Fruit fly (Drosophila melanogaster) whole organism, embryonic: ENCODE data around the gene CG4074.
A peak's percentile ranks its signal among the peaks of the same experiment; 100 is the strongest.

Experiments
- Antp ChIP-seq: fragments of 200-800 bp; sonication (Bioruptor generic); optimal IDR thresholded peaks from 3 replicates; lab custom pipeline; 2016; ENCODE audit warnings: missing biosample characterization, missing genetic modification characterization
- Atf-2 ChIP-seq: fragments of 200-800 bp; sonication (Bioruptor generic); optimal IDR thresholded peaks from 2 replicates; lab custom pipeline; 2016; ENCODE audit warnings: missing biosample characterization, missing genetic modification characterization
- Awh ChIP-seq: fragments of 200-800 bp; sonication (Bioruptor generic); IDR thresholded peaks from 2 replicates; pipeline ENCODE4, ENCODE4 v1.3.6; 2022; ENCODE audit warnings: missing biosample characterization, missing genetic modification characterization
- BEAF-32 ChIP-seq: fragments of 200-800 bp; sonication (Bioruptor generic); optimal IDR thresholded peaks from 3 replicates; lab custom pipeline; 2017; ENCODE audit warnings: missing biosample characterization, missing genetic modification characterization, mild to moderate bottlenecking, moderate library complexity, missing genetic modification reagents
- C15 ChIP-seq: fragments of 200-800 bp; sonication (Bioruptor generic); IDR thresholded peaks from 3 replicates; pipeline ENCODE4 v1.3.6; 2022; ENCODE audit warnings: missing biosample characterization, missing genetic modification characterization
- CG10959 ChIP-seq: fragments of 200-800 bp; sonication (Bioruptor generic); IDR thresholded peaks from 2 replicates; pipeline ENCODE4 v1.3.6; 2022; ENCODE audit warnings: missing biosample characterization, missing genetic modification characterization
- CG15601 ChIP-seq: fragments of 200-800 bp; sonication (Bioruptor generic); optimal IDR thresholded peaks from 3 replicates; lab custom pipeline; 2019; ENCODE audit warnings: missing biosample characterization, mild to moderate bottlenecking, missing genetic modification characterization, moderate library complexity
- CG17186 ChIP-seq: fragments of 200-800 bp; sonication (Bioruptor generic); optimal IDR thresholded peaks from 3 replicates; lab custom pipeline; 2017; ENCODE audit warnings: missing biosample characterization, missing genetic modification reagents, missing genetic modification characterization
- CG2875 ChIP-seq: fragments of 200-800 bp; sonication (Bioruptor generic); optimal IDR thresholded peaks from 2 replicates; lab custom pipeline; 2017; ENCODE audit warnings: missing biosample characterization, mild to moderate bottlenecking, missing genetic modification characterization, missing genetic modification reagents
- CG3065 ChIP-seq: fragments of 200-800 bp; sonication (Bioruptor generic); optimal IDR thresholded peaks from 2 replicates; lab custom pipeline; 2016; ENCODE audit warnings: missing biosample characterization, missing genetic modification characterization
- CG3838 ChIP-seq: fragments of 200-800 bp; sonication (Bioruptor generic); optimal IDR thresholded peaks from 3 replicates; lab custom pipeline; 2016; ENCODE audit warnings: missing biosample characterization, missing genetic modification characterization
- CG3847 ChIP-seq: fragments of 200-800 bp; sonication (Bioruptor generic); IDR thresholded peaks from 2 replicates; pipeline ENCODE4 v1.3.6; 2022; ENCODE audit warnings: missing biosample characterization, missing genetic modification characterization
- CG3995 ChIP-seq: fragments of 200-800 bp; sonication (Bioruptor generic); optimal IDR thresholded peaks from 3 replicates; lab custom pipeline; 2016; ENCODE audit warnings: missing biosample characterization, missing genetic modification characterization
- CG42726 ChIP-seq: fragments of 200-800 bp; sonication (Bioruptor generic); IDR thresholded peaks from 2 replicates; pipeline ENCODE4 v1.3.6; 2022; ENCODE audit warnings: missing biosample characterization, missing genetic modification characterization; ENCODE audit not compliant: partially characterized antibody
- CG4282 ChIP-seq: fragments of 200-800 bp; sonication (Bioruptor generic); optimal IDR thresholded peaks from 2 replicates; lab custom pipeline; 2016; ENCODE audit warnings: missing biosample characterization, missing genetic modification characterization
- CG4730 ChIP-seq: fragments of 200-800 bp; sonication (Bioruptor generic); IDR thresholded peaks from 2 replicates; pipeline ENCODE4 v1.3.6; 2022; ENCODE audit warnings: missing biosample characterization, missing genetic modification characterization
- CG6175 ChIP-seq: fragments of 200-800 bp; sonication (Bioruptor generic); IDR thresholded peaks from 3 replicates; pipeline ENCODE4 v1.3.6; 2022; ENCODE audit warnings: missing biosample characterization, missing genetic modification characterization
- CG7372 ChIP-seq: fragments of 200-800 bp; sonication (Bioruptor generic); IDR thresholded peaks from 2 replicates; pipeline ENCODE4 v1.3.6; 2022; ENCODE audit warnings: missing biosample characterization, missing genetic modification characterization
- CG7745 ChIP-seq: fragments of 200-800 bp; sonication (Bioruptor generic); optimal IDR thresholded peaks from 2 replicates; lab custom pipeline; 2018; ENCODE audit warnings: missing biosample characterization, mild to moderate bottlenecking, missing genetic modification characterization, moderate library complexity
- CG7786 ChIP-seq: fragments of 200-800 bp; sonication (Bioruptor generic); optimal IDR thresholded peaks from 2 replicates; lab custom pipeline; 2016; ENCODE audit warnings: missing biosample characterization, missing genetic modification characterization
- CG8388 ChIP-seq: fragments of 200-800 bp; sonication (Bioruptor generic); optimal IDR thresholded peaks from 2 replicates; lab custom pipeline; 2019; ENCODE audit warnings: missing biosample characterization, mild to moderate bottlenecking, missing genetic modification characterization, moderate library complexity
- CG9797 ChIP-seq: fragments of 200-800 bp; sonication (Bioruptor generic); optimal IDR thresholded peaks from 3 replicates; lab custom pipeline; 2018; ENCODE audit warnings: missing biosample characterization, mild to moderate bottlenecking, missing genetic modification characterization
- D19B ChIP-seq: fragments of 200-800 bp; sonication (Bioruptor generic); optimal IDR thresholded peaks from 2 replicates; lab custom pipeline; 2017; ENCODE audit warnings: missing biosample characterization, mild to moderate bottlenecking, missing genetic modification characterization
- Dfd ChIP-seq, 2 experiments: fragments of >200 bp; optimal IDR thresholded peaks; 2 replicates each; lab custom pipeline; 2017; ENCODE audit warnings: missing biosample characterization in 2 of 2, missing genetic modification characterization in 2 of 2
- Mad ChIP-seq: fragments of 200-800 bp; sonication (Bioruptor generic); optimal IDR thresholded peaks from 2 replicates; lab custom pipeline; 2016; ENCODE audit warnings: missing biosample characterization, missing genetic modification characterization
- Mrtf ChIP-seq: fragments of 200-800 bp; sonication (Bioruptor generic); IDR thresholded peaks from 3 replicates; pipeline ENCODE4 v1.3.6; 2022; ENCODE audit warnings: missing biosample characterization, missing genetic modification characterization
- Opbp ChIP-seq: fragments of 200-800 bp; sonication (Bioruptor generic); IDR thresholded peaks from 3 replicates; pipeline ENCODE4 v1.3.6; 2022; ENCODE audit warnings: missing biosample characterization, missing genetic modification characterization; ENCODE audit not compliant: partially characterized antibody
- Xbp1 ChIP-seq: fragments of 200-800 bp; sonication (Bioruptor generic); optimal IDR thresholded peaks from 3 replicates; lab custom pipeline; 2016; ENCODE audit warnings: missing biosample characterization, mild to moderate bottlenecking, missing genetic modification characterization
- bbx ChIP-seq: fragments of 200-800 bp; sonication (Bioruptor generic); IDR thresholded peaks from 2 replicates; pipeline ENCODE4 v1.3.6; 2022; ENCODE audit warnings: missing biosample characterization, missing genetic modification characterization; ENCODE audit not compliant: partially characterized antibody
- cato ChIP-seq: fragments of 200-800 bp; sonication (Bioruptor generic); optimal IDR thresholded peaks from 2 replicates; lab custom pipeline; 2016; ENCODE audit warnings: missing biosample characterization, missing genetic modification characterization, borderline replicate concordance
- caup ChIP-seq: fragments of 200-800 bp; sonication (Bioruptor generic); optimal IDR thresholded peaks from 3 replicates; lab custom pipeline; 2017; ENCODE audit warnings: missing biosample characterization, mild to moderate bottlenecking, missing genetic modification characterization, moderate library complexity; ENCODE audit not compliant: severe bottlenecking
- chif ChIP-seq, 2 experiments: fragments of 200-800 bp; sonication (Bioruptor generic); optimal IDR thresholded peaks; 3 replicates each; lab custom pipeline; 2016; ENCODE audit warnings: missing biosample characterization in 2 of 2, missing genetic modification characterization in 2 of 2
- da ChIP-seq: fragments of 200-800 bp; sonication (Bioruptor generic); optimal IDR thresholded peaks from 2 replicates; lab custom pipeline; 2016; ENCODE audit warnings: missing biosample characterization, missing genetic modification characterization
- dmrt99B ChIP-seq: fragments of 200-800 bp; sonication (Bioruptor generic); optimal IDR thresholded peaks from 2 replicates; lab custom pipeline; 2018; ENCODE audit warnings: missing biosample characterization, mild to moderate bottlenecking, missing genetic modification characterization, moderate library complexity
- fru ChIP-seq: fragments of >200 bp; optimal IDR thresholded peaks from 2 replicates; lab custom pipeline; 2017
- gcm ChIP-seq: fragments of 200-800 bp; sonication (Bioruptor generic); optimal IDR thresholded peaks from 2 replicates; lab custom pipeline; 2019; ENCODE audit warnings: missing biosample characterization, mild to moderate bottlenecking, missing genetic modification characterization, moderate library complexity
- grn ChIP-seq: fragments of 200-800 bp; sonication (Bioruptor generic); optimal IDR thresholded peaks from 3 replicates; lab custom pipeline; 2017; ENCODE audit warnings: missing biosample characterization, missing genetic modification characterization
- ham ChIP-seq: fragments of 200-800 bp; sonication (Bioruptor generic); IDR thresholded peaks from 2 replicates; pipeline ENCODE4 v1.3.6; 2022; ENCODE audit warnings: missing biosample characterization, missing genetic modification characterization
- lola ChIP-seq, 3 experiments: fragments of >200 bp in 2 of 3; fragments of 200-800 bp in 1 of 3; sonication (Bioruptor generic) in 1 of 3; optimal IDR thresholded peaks; 2 replicates each; lab custom pipeline; 2017 to 2019; ENCODE audit warnings: missing biosample characterization in 3 of 3, missing genetic modification characterization in 3 of 3, mild to moderate bottlenecking in 1 of 3, moderate library complexity in 1 of 3
- lov ChIP-seq, 2 experiments: fragments of 200-800 bp in 1 of 2; fragments of >200 bp in 1 of 2; sonication (Bioruptor generic) in 1 of 2; IDR thresholded peaks in 1 of 2; optimal IDR thresholded peaks in 1 of 2; 2 replicates in 1 of 2; 3 replicates in 1 of 2; pipeline versions ENCODE4 v1.3.6 to Lab custom; 2017 to 2022; ENCODE audit warnings: missing biosample characterization in 1 of 2, missing genetic modification characterization in 1 of 2
- nerfin-1 ChIP-seq: fragments of 200-800 bp; sonication (Bioruptor generic); optimal IDR thresholded peaks from 3 replicates; lab custom pipeline; 2019; ENCODE audit warnings: missing biosample characterization, mild to moderate bottlenecking, missing genetic modification characterization, moderate library complexity
- org-1 ChIP-seq: fragments of 200-800 bp; sonication (Bioruptor generic); optimal IDR thresholded peaks from 2 replicates; lab custom pipeline; 2017; ENCODE audit warnings: missing biosample characterization, missing genetic modification characterization
- slp2 ChIP-seq: fragments of 200-800 bp; sonication (Bioruptor generic); optimal IDR thresholded peaks from 2 replicates; lab custom pipeline; 2016; ENCODE audit warnings: missing biosample characterization, missing genetic modification characterization
- ssp ChIP-seq: fragments of 200-800 bp; sonication (Bioruptor generic); IDR thresholded peaks from 2 replicates; pipeline ENCODE4 v1.3.6; 2022; ENCODE audit warnings: missing biosample characterization, missing genetic modification characterization
- tap ChIP-seq: fragments of 200-800 bp; optimal IDR thresholded peaks from 3 replicates; lab custom pipeline; 2019; ENCODE audit warnings: missing biosample characterization, mild to moderate bottlenecking, missing genetic modification characterization, moderate library complexity
- trem ChIP-seq: fragments of 200-800 bp; optimal IDR thresholded peaks from 3 replicates; lab custom pipeline; 2019; ENCODE audit warnings: missing biosample characterization, mild to moderate bottlenecking, missing genetic modification characterization, moderate library complexity
- trh ChIP-seq: fragments of 200-800 bp; sonication (Bioruptor generic); optimal IDR thresholded peaks from 2 replicates; lab custom pipeline; 2016; ENCODE audit warnings: missing biosample characterization, missing genetic modification characterization
- zfh2 ChIP-seq: fragments of 200-800 bp; sonication (Bioruptor generic); optimal IDR thresholded peaks from 2 replicates; lab custom pipeline; 2016; ENCODE audit warnings: missing biosample characterization, missing genetic modification characterization

The CG4074 gene

DNA sequence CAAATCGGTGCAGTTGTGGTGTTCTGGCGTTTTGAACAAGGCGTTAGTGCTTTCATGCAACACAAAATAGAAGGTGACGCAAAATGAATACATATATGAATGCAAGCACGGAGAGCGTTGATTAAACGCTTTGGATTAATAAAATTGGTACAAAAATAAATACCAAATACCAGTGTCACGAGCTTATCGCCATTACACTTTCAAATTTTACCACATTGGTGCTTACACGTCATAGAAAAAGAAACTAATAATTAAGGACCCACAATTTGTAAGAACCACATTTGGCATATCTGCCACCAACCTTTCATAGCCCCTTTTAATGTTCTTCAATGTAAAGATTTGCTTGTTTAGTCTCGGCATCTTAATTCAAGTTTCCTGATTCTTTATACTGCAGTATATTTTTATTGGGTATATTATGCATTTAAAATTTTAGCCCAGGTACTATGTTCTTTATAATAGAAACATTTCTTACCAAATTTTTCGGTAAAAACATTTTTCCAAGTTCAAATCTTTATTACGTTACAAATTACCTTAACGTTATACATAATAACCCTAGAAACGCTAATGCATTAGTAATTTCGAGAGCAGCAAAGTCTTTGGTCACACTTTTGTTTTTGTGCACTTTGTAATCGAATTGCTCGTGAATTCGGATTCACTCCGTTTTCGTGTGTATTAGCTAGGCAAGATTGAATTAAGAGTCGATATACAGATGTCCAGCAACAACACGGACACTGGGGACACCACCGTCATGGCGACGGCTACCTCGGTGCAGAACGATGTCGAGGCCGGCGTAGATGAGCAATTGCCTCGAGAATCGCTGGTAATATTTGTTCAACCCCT lies 9.1 kb upstream of the CG4074 start, which contains the start of the genes Pex16 and Pex14 (continued):
- TF ChIP-seq CG15601 (tag; lab: Kevin White, UChicago) (no peak), caup (peak; percentile 27), Dfd (GFP tag; optimal IDR thresholded peaks at IDR 0.05; lab: Kevin White, UChicago) (peak in 1 of 2 experiments; percentile 22), zfh2 (GFP tag; lab: Kevin White, UChicago) (peak; percentile 85), C15 (0 out of 3 replicates have a peak, but pooled peaks have one; percentile 42), CG7786 (GFP tag; lab: Kevin White, UChicago) (peak; percentile 81), CG7745 (tag; lab: Kevin White, UChicago) (no peak), CG10959 (GFP tag; lab: Robert Waterston, UW) (no peak), CG3065 (GFP tag; lab: Kevin White, UChicago) (no peak), Opbp (GFP tag; lab: Robert Waterston, UW) (no peak), Awh (peak; percentile 26; the same call in 1 of the 2 replicates), trh (peak; percentile 24), CG9797 (GFP tag; lab: Kevin White, UChicago) (peak; percentile 47), org-1 (no peak), Antp (peak; percentile 81), tap (tag; lab: Kevin White, UChicago) (no peak), ssp (peak; percentile 63), CG2875 (GFP tag; lab: Kevin White, UChicago) (peak; percentile 19), CG8388 (GFP tag; lab: Kevin White, UChicago) (no peak), fru (lab: Kevin White, UChicago) (no peak), Xbp1 (GFP tag; lab: Kevin White, UChicago) (peak; percentile 88), Mrtf (GFP tag; lab: Robert Waterston, UW) (peak; percentile 73), CG7372 (GFP tag; lab: Robert Waterston, UW) (peak; percentile 81), CG4730 (GFP tag; lab: Robert Waterston, UW) (peak; percentile 67), CG4282 (GFP tag; lab: Kevin White, UChicago) (no peak), cato (GFP tag; lab: Kevin White, UChicago) (peak; percentile 59), D19B (GFP tag; lab: Kevin White, UChicago) (peak; percentile 53), da (GFP tag; lab: Kevin White, UChicago) (peak; percentile 42), CG42726 (GFP tag; lab: Robert Waterston, UW) (no peak), lola (GFP tag; optimal IDR thresholded peaks at IDR 0.05; lab: Kevin White, UChicago) (peak in 1 of 3 experiments; percentile 72), BEAF-32 (peak; percentile 37), ham (GFP tag; lab: Robert Waterston, UW) (no peak), bbx (no peak), dmrt99B (no peak), CG3847 (GFP tag; lab: Robert Waterston, UW) (peak; percentile 78), CG17186 (GFP tag; lab: Kevin White, UChicago) (peak; percentile 36), trem (tag; lab: Kevin White, UChicago) (peak; percentile 15), CG3838 (GFP tag; lab: Kevin White, UChicago) (peak; percentile 26), Mad (peak; percentile 58), gcm (GFP tag; lab: Kevin White, UChicago) (no peak), chif (GFP tag; optimal IDR thresholded peaks at IDR 0.05; lab: Kevin White, UChicago) (peak; percentile 48 to 84), CG3995 (GFP tag; lab: Kevin White, UChicago) (peak; percentile 42), grn (no peak), CG6175 (GFP tag; lab: Robert Waterston, UW) (peak; percentile 58; the same call in 1 of the 3 replicates), slp2 (GFP tag; lab: Kevin White, UChicago) (peak; percentile 57), nerfin-1 (tag; lab: Kevin White, UChicago) (peak; percentile 32), Atf-2 (peak; percentile 72), lov (optimal IDR thresholded peaks at IDR 0.05; lab: Kevin White, UChicago) (no peak), lov (GFP tag; IDR thresholded peaks at IDR 0.05; lab: Robert Waterston, UW) (no peak)
